Fruit fly (Drosophila melanogaster) whole organism, prepupa: ENCODE data around the gene CG13675.

Source experiments
- Blimp-1 ChIP-seq: fragments of 200-800 bp; sonication (Bioruptor generic); optimal IDR thresholded peaks from 3 replicates; lab custom pipeline; 2017; ENCODE audit warnings: missing biosample characterization, missing genetic modification characterization, mild to moderate bottlenecking, moderate library complexity, missing genetic modification reagents
- CG10631 ChIP-seq: fragments of 200-800 bp; sonication (Bioruptor generic); optimal IDR thresholded peaks from 2 replicates; lab custom pipeline; 2016; ENCODE audit warnings: missing biosample characterization, missing genetic modification characterization
- CG10669 ChIP-seq: fragments of 200-800 bp; sonication (Bioruptor generic); optimal IDR thresholded peaks from 3 replicates; lab custom pipeline; 2018; ENCODE audit warnings: missing biosample characterization, mild to moderate bottlenecking, missing genetic modification characterization, moderate library complexity
- CG11902 ChIP-seq: fragments of 200-800 bp; sonication (Bioruptor generic); optimal IDR thresholded peaks from 3 replicates; lab custom pipeline; 2016; ENCODE audit warnings: missing biosample characterization, missing genetic modification characterization
- CG15336 ChIP-seq: fragments of 200-800 bp; sonication (Bioruptor generic); IDR thresholded peaks from 2 replicates; pipeline ENCODE4 v1.3.6; 2022; ENCODE audit warnings: missing biosample characterization, missing genetic modification characterization
- CG1621 ChIP-seq: fragments of 200-800 bp; sonication (Bioruptor generic); optimal IDR thresholded peaks from 3 replicates; lab custom pipeline; 2018; ENCODE audit warnings: missing biosample characterization, mild to moderate bottlenecking, missing genetic modification characterization
- CG16779 ChIP-seq: fragments of 200-800 bp; sonication (Bioruptor generic); optimal IDR thresholded peaks from 3 replicates; lab custom pipeline; 2017; ENCODE audit warnings: missing biosample characterization, mild to moderate bottlenecking, missing genetic modification characterization
- CG3032 ChIP-seq: fragments of 200-800 bp; optimal IDR thresholded peaks from 2 replicates; lab custom pipeline; 2019; ENCODE audit warnings: missing biosample characterization, mild to moderate bottlenecking, missing genetic modification characterization, moderate library complexity
- CG31627 ChIP-seq: fragments of 200-800 bp; sonication (Bioruptor generic); optimal IDR thresholded peaks from 3 replicates; lab custom pipeline; 2016; ENCODE audit warnings: missing biosample characterization, missing genetic modification characterization
- CG32006 ChIP-seq: fragments of 200-800 bp; sonication (Bioruptor generic); optimal IDR thresholded peaks from 3 replicates; lab custom pipeline; 2017; ENCODE audit warnings: missing biosample characterization, mild to moderate bottlenecking, missing genetic modification characterization
- CG34406 ChIP-seq: fragments of 200-800 bp; sonication (Bioruptor generic); optimal IDR thresholded peaks from 3 replicates; lab custom pipeline; 2016; ENCODE audit warnings: missing biosample characterization, missing genetic modification characterization
- CG3919 ChIP-seq: fragments of 200-800 bp; sonication (Bioruptor generic); optimal IDR thresholded peaks from 3 replicates; lab custom pipeline; 2016; ENCODE audit warnings: missing biosample characterization, missing genetic modification characterization
- CG4318 ChIP-seq: fragments of 200-800 bp; sonication (Bioruptor generic); optimal IDR thresholded peaks from 3 replicates; lab custom pipeline; 2017; ENCODE audit warnings: missing biosample characterization, mild to moderate bottlenecking, missing genetic modification characterization
- CG6163 ChIP-seq: fragments of 200-800 bp; sonication (Bioruptor generic); IDR thresholded peaks from 3 replicates; pipeline ENCODE4 v1.3.6; 2022; ENCODE audit warnings: missing biosample characterization, missing genetic modification characterization
- CG6792 ChIP-seq: fragments of 200-800 bp; sonication (Bioruptor generic); optimal IDR thresholded peaks from 3 replicates; lab custom pipeline; 2016; ENCODE audit warnings: missing biosample characterization, missing genetic modification characterization
- CG8119 ChIP-seq: fragments of 200-800 bp; sonication (Bioruptor generic); IDR thresholded peaks from 3 replicates; pipeline ENCODE4 v1.3.6; 2022; ENCODE audit warnings: missing biosample characterization, missing genetic modification characterization
- CG8632 ChIP-seq: fragments of 200-800 bp; sonication (Bioruptor generic); optimal IDR thresholded peaks from 3 replicates; lab custom pipeline; 2016; ENCODE audit warnings: missing biosample characterization, missing genetic modification characterization
- Eip75B ChIP-seq: fragments of 200-800 bp; sonication (Bioruptor generic); optimal IDR thresholded peaks from 3 replicates; lab custom pipeline; 2016; ENCODE audit warnings: missing biosample characterization, missing genetic modification characterization
- Eip78C ChIP-seq: fragments of 200-800 bp; sonication (Bioruptor generic); peaks from one replicate; lab custom pipeline; 2016; ENCODE audit warnings: missing biosample characterization, missing genetic modification characterization
- Eip93F ChIP-seq: fragments of 200-800 bp; sonication (Bioruptor generic); optimal IDR thresholded peaks from 2 replicates; lab custom pipeline; 2016; ENCODE audit warnings: missing biosample characterization, mild to moderate bottlenecking, missing genetic modification characterization
- Ets21C ChIP-seq: fragments of 200-800 bp; sonication (Bioruptor generic); optimal IDR thresholded peaks from 3 replicates; lab custom pipeline; 2016; ENCODE audit warnings: missing biosample characterization, missing genetic modification characterization
- Ets96B ChIP-seq: fragments of 200-800 bp; optimal IDR thresholded peaks from 2 replicates; lab custom pipeline; 2019; ENCODE audit warnings: missing biosample characterization, mild to moderate bottlenecking, missing genetic modification characterization, moderate library complexity
- Gug ChIP-seq: fragments of 200-800 bp; sonication (Bioruptor generic); IDR thresholded peaks from 2 replicates; pipeline ENCODE4 v1.3.6; 2022; ENCODE audit warnings: missing biosample characterization, missing genetic modification characterization
- Hr39 ChIP-seq: fragments of 200-800 bp; sonication (Bioruptor generic); optimal IDR thresholded peaks from 2 replicates; lab custom pipeline; 2016; ENCODE audit warnings: missing biosample characterization, missing genetic modification characterization
- Lpt ChIP-seq: fragments of 200-800 bp; sonication (Bioruptor generic); optimal IDR thresholded peaks from 3 replicates; lab custom pipeline; 2016; ENCODE audit warnings: missing biosample characterization, missing genetic modification characterization
- Met ChIP-seq: fragments of 200-800 bp; sonication (Bioruptor generic); optimal IDR thresholded peaks from 3 replicates; lab custom pipeline; 2016; ENCODE audit warnings: missing biosample characterization, missing genetic modification characterization
- Sox102F ChIP-seq: fragments of 200-800 bp; sonication (Bioruptor generic); optimal IDR thresholded peaks from 2 replicates; lab custom pipeline; 2016; ENCODE audit warnings: missing biosample characterization, mild to moderate bottlenecking, missing genetic modification characterization
- Sox14 ChIP-seq: fragments of 200-800 bp; sonication (Bioruptor generic); optimal IDR thresholded peaks from 3 replicates; lab custom pipeline; 2016; ENCODE audit warnings: missing biosample characterization, missing genetic modification characterization
- achi ChIP-seq: fragments of 200-800 bp; sonication (Bioruptor generic); optimal IDR thresholded peaks from 3 replicates; lab custom pipeline; 2016; ENCODE audit warnings: missing biosample characterization, missing genetic modification characterization
- acj6 ChIP-seq: fragments of 200-800 bp; sonication (Bioruptor generic); optimal IDR thresholded peaks from 3 replicates; lab custom pipeline; 2016; ENCODE audit warnings: missing biosample characterization, missing genetic modification characterization
- cyc ChIP-seq: fragments of 200-800 bp; sonication (Bioruptor generic); optimal IDR thresholded peaks from 3 replicates; lab custom pipeline; 2016; ENCODE audit warnings: missing biosample characterization, missing genetic modification characterization
- dac ChIP-seq: fragments of 200-800 bp; sonication (Bioruptor generic); optimal IDR thresholded peaks from 2 replicates; lab custom pipeline; 2017; ENCODE audit warnings: missing biosample characterization, mild to moderate bottlenecking, missing genetic modification characterization
- dsx ChIP-seq: fragments of 200-800 bp; optimal IDR thresholded peaks from 3 replicates; lab custom pipeline; 2019; ENCODE audit warnings: missing biosample characterization, mild to moderate bottlenecking, missing genetic modification characterization, moderate library complexity; ENCODE audit not compliant: poor library complexity, severe bottlenecking
- esn ChIP-seq: fragments of 200-800 bp; sonication (Bioruptor generic); optimal IDR thresholded peaks from 2 replicates; lab custom pipeline; 2016; ENCODE audit warnings: missing biosample characterization, mild to moderate bottlenecking, missing genetic modification characterization, moderate library complexity
- fd59A ChIP-seq: fragments of 200-800 bp; sonication (Bioruptor generic); optimal IDR thresholded peaks from 2 replicates; lab custom pipeline; 2017; ENCODE audit warnings: missing biosample characterization, mild to moderate bottlenecking, missing genetic modification characterization, missing genetic modification reagents
- fkh ChIP-seq: fragments of 200-800 bp; sonication (Bioruptor generic); optimal IDR thresholded peaks from 3 replicates; lab custom pipeline; 2017; ENCODE audit warnings: missing biosample characterization, mild to moderate bottlenecking, missing genetic modification characterization, moderate library complexity
- lz ChIP-seq: fragments of 200-800 bp; sonication (Bioruptor generic); optimal IDR thresholded peaks from 3 replicates; lab custom pipeline; 2016; ENCODE audit warnings: missing biosample characterization, missing genetic modification characterization
- net ChIP-seq: fragments of 200-800 bp; sonication (Bioruptor generic); optimal IDR thresholded peaks from 3 replicates; lab custom pipeline; 2016; ENCODE audit warnings: missing biosample characterization, missing genetic modification characterization
- salr ChIP-seq, 2 experiments: fragments of 200-800 bp; sonication (Bioruptor generic); optimal IDR thresholded peaks; 3 replicates each; lab custom pipeline; 2016 to 2018; ENCODE audit warnings: missing biosample characterization in 2 of 2, missing genetic modification characterization in 2 of 2, mild to moderate bottlenecking in 1 of 2
- spab ChIP-seq: fragments of 200-800 bp; sonication (Bioruptor generic); optimal IDR thresholded peaks from 2 replicates; lab custom pipeline; 2017; ENCODE audit warnings: missing biosample characterization, mild to moderate bottlenecking, missing genetic modification characterization, missing genetic modification reagents
- ss ChIP-seq, 2 experiments: fragments of 200-800 bp; sonication (Bioruptor generic); optimal IDR thresholded peaks; 2 replicates in 1 of 2; 3 replicates in 1 of 2; lab custom pipeline; 2017 to 2018; ENCODE audit warnings: mild to moderate bottlenecking in 2 of 2, missing biosample characterization in 2 of 2, missing genetic modification characterization in 2 of 2, moderate library complexity in 1 of 2
- svp ChIP-seq: fragments of 200-800 bp; sonication (Bioruptor generic); peaks from one replicate; lab custom pipeline; 2016; ENCODE audit warnings: missing biosample characterization, missing genetic modification characterization
- topi ChIP-seq: fragments of 200-800 bp; sonication (Bioruptor generic); optimal IDR thresholded peaks from 3 replicates; lab custom pipeline; 2016; ENCODE audit warnings: missing biosample characterization, missing genetic modification characterization
- vri ChIP-seq: fragments of 200-800 bp; sonication (Bioruptor generic); optimal IDR thresholded peaks from 3 replicates; lab custom pipeline; 2016; ENCODE audit warnings: missing biosample characterization, mild to moderate bottlenecking, missing genetic modification characterization

CG13675 gene

DNA sequence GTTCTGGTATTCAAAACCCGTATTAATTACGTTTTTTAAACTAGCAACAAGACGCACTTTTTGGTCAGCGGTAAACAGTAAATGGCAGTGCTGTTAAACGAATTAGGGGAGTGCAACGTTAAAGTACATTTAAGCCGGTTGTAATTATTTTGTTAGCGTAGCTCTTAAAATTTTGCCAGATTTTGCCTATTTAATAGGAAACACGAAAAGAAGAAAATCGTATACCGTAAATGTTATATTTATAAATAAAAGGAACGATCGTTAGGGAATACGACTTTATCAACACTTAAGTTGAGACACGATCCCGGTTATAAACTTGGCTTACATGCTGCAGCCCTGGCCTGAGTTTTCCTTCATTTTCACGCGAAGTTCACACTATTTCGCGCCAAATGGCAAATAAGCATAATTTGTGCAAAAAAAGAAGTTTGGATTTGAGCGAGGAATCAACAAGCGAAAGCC, 27.8 kb downstream of the CG13675 start, which contains the start of the genes Setx and mus301 (continued):
- TF ChIP-seq spab: no peak
- no peak for TF ChIP-seq CG10669 (GFP tag; lab: Kevin White, UChicago)
- TF ChIP-seq Ets21C (GFP tag; lab: Kevin White, UChicago): peak; percentile 75
- TF ChIP-seq Eip75B (GFP tag; lab: Kevin White, UChicago): no peak
- TF ChIP-seq Sox102F (GFP tag; lab: Kevin White, UChicago): no peak
- TF ChIP-seq CG31627: peak; percentile 88
- no peak for TF ChIP-seq svp (GFP tag; lab: Kevin White, UChicago)
- peak; percentile 81 for TF ChIP-seq acj6 (GFP tag; lab: Kevin White, UChicago)
- no peak for TF ChIP-seq CG8632
- TF ChIP-seq ss (GFP tag; optimal IDR thresholded peaks at IDR 0.05; lab: Kevin White, UChicago): no peak

DNA sequence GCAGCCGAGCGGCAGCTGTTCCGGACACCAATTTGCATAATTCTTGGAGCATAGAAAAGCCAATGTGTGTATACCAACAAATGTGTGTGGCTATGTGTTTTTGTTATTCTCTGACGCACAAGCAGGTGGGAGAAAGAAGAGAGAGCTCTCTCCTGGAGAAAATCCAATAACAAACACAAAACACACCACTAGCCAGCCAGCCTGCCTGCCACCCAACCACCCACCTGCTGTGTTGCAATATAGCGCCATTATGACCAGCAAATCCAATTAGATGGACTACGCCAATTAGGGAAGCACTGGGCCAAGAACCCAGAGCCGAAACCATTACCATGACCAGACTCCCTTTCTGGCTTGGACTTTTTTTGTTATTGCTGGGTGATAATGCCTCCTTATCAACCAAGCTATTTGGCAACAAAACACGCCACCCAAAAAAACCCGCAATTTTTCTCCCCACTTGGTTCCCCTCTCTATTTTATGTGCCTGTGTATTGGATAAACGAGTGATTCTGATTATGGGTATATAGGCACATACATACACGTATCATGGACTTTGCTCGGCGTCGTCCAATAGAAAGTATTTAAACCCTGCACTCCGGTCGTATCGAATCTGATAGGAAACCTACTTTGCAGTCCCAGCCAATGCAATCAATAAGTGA, 36.8 kb downstream of the CG13675 start:
- no peak for TF ChIP-seq svp (GFP tag; lab: Kevin White, UChicago)
- no peak for TF ChIP-seq achi
- TF ChIP-seq CG3032 (tag; lab: Kevin White, UChicago): no peak
- no peak for TF ChIP-seq CG6163
- 0 out of 3 replicates have a peak, but pooled peaks have one; percentile 20 for TF ChIP-seq CG8119 (GFP tag; lab: Robert Waterston, UW)
- TF ChIP-seq esn (GFP tag; lab: Kevin White, UChicago): no peak
- no peak for TF ChIP-seq topi (GFP tag; lab: Kevin White, UChicago)
- peak; percentile 77 for TF ChIP-seq vri (GFP tag; lab: Kevin White, UChicago)
- TF ChIP-seq Sox14 (GFP tag; lab: Kevin White, UChicago): no peak
- no peak for TF ChIP-seq CG34406
- no peak for TF ChIP-seq Eip75B (GFP tag; lab: Kevin White, UChicago)
- no peak for TF ChIP-seq Blimp-1
- TF ChIP-seq acj6 (GFP tag; lab: Kevin White, UChicago): no peak
- no peak for TF ChIP-seq CG8632
- no peak for TF ChIP-seq Gug (GFP tag; lab: Robert Waterston, UW)
- TF ChIP-seq Eip78C (GFP tag; lab: Kevin White, UChicago): peak; percentile 49
- TF ChIP-seq CG15336 (GFP tag; lab: Robert Waterston, UW): 0 out of 2 replicates have a peak, but pooled peaks have one; percentile 10
- no peak for TF ChIP-seq CG10631 (GFP tag; lab: Kevin White, UChicago)
- no peak for TF ChIP-seq salr (GFP tag; optimal IDR thresholded peaks at IDR 0.05; lab: Kevin White, UChicago)
- TF ChIP-seq, all 60 proteins: peak for 4

DNA sequence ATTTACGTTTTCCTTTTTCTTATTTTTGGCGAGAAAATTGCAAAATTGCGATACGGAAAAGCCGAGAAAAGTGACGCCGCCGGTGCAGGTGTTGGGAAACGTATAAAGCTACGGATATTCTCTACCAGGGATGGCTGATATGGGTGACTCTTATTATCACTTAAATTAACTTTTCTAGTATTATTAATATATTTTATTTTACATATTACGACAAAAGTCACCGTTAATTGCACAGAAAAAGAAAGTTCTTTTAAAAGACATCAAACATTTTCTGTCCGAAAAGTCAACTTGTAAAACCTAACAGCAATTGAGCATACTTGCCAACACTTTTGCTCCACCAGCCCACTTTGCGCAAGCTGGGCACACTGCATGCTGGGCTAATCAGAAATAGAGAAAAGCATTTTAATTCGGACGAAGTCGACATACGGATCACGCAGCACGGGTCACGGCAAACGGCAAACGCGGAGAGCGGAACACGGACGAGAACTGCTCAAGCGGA, 37.6 kb downstream of the CG13675 start, which contains the start of the genes Cds and Uba2:
Gene Cds, plus strand, starts transcription at position 51 of the 499 bp plus-strand sequence.
Gene Uba2, minus strand, starts transcription at position 107 of the 499 bp plus-strand sequence.
- TF ChIP-seq fkh (no peak), vri (GFP tag; lab: Kevin White, UChicago) (peak; percentile 85), Met (GFP tag; lab: Kevin White, UChicago) (no peak), CG10669 (GFP tag; lab: Kevin White, UChicago) (no peak), cyc (GFP tag; lab: Kevin White, UChicago) (peak; percentile 86), CG6792 (peak; percentile 83), dac (GFP tag; lab: Kevin White, UChicago) (peak; percentile 81), Hr39 (GFP tag; lab: Kevin White, UChicago) (peak; percentile 84), Eip75B (GFP tag; lab: Kevin White, UChicago) (peak; percentile 82), CG11902 (GFP tag; lab: Kevin White, UChicago) (peak; percentile 79), lz (GFP tag; lab: Kevin White, UChicago) (peak; percentile 87), Blimp-1 (peak; percentile 66), dsx (GFP tag; lab: Kevin White, UChicago) (peak; percentile 71), spab (no peak), Ets21C (GFP tag; lab: Kevin White, UChicago) (peak; percentile 78), CG4318 (GFP tag; lab: Kevin White, UChicago) (no peak), topi (GFP tag; lab: Kevin White, UChicago) (peak; percentile 78), CG16779 (peak; percentile 77), Lpt (peak; percentile 79), CG3919 (GFP tag; lab: Kevin White, UChicago) (peak; percentile 90), CG32006 (GFP tag; lab: Kevin White, UChicago) (peak; percentile 90), achi (peak; percentile 91), Eip93F (peak; percentile 84), CG10631 (GFP tag; lab: Kevin White, UChicago) (peak; percentile 94), salr (GFP tag; optimal IDR thresholded peaks at IDR 0.05; lab: Kevin White, UChicago) (peak; percentile 67 to 82), fd59A (GFP tag; lab: Kevin White, UChicago) (peak; percentile 35), Ets96B (tag; lab: Kevin White, UChicago) (peak; percentile 82), CG1621 (tag; lab: Kevin White, UChicago) (peak; percentile 85), net (GFP tag; lab: Kevin White, UChicago) (peak; percentile 85)
